Fruit fly (Drosophila melanogaster) S2 (cell line): ENCODE results near the gene Dok.

ENCODE experiments used
- CG8478 ChIP-seq: fragments of >200 bp; optimal IDR thresholded peaks from 2 replicates; lab custom pipeline; 2018
- CTCF ChIP-seq, 2 experiments: fragments of >200 bp; optimal IDR thresholded peaks; 2 replicates each; lab custom pipeline; 2018

dm6 chrX:7349963-7350362, 25.9 kb downstream of the Dok start:
- TF ChIP-seq CG8478 (lab: Kevin White, UChicago) (no peak), CTCF (optimal IDR thresholded peaks at IDR 0.05; lab: Kevin White, UChicago) (peak; percentile 83 to 86)
